Fruit fly (Drosophila melanogaster) whole organism, pupa: Measurements from ENCODE around the gene MED21.

ENCODE experiments used
- CG10348 ChIP-seq: fragments of 200-800 bp; sonication (Bioruptor generic); IDR thresholded peaks from 2 replicates; pipeline ENCODE4 v1.3.6; 2022; ENCODE audit warnings: missing biosample characterization, missing genetic modification characterization
- CG12605 ChIP-seq: fragments of 200-800 bp; sonication (Bioruptor generic); IDR thresholded peaks from 2 replicates; pipeline ENCODE4 v1.3.6; 2022; ENCODE audit warnings: missing biosample characterization, missing genetic modification characterization
- CG13204 ChIP-seq: fragments of 200-800 bp; sonication (Bioruptor generic); optimal IDR thresholded peaks from 2 replicates; lab custom pipeline; 2018; ENCODE audit warnings: missing biosample characterization, mild to moderate bottlenecking, missing genetic modification characterization, moderate library complexity
- CG14655 ChIP-seq: fragments of 200-800 bp; sonication (Bioruptor generic); optimal IDR thresholded peaks from 3 replicates; lab custom pipeline; 2017; ENCODE audit warnings: mild to moderate bottlenecking, missing biosample characterization, missing genetic modification reagents, missing genetic modification characterization
- CG15710 ChIP-seq: fragments of 200-800 bp; sonication (Bioruptor generic); optimal IDR thresholded peaks from 2 replicates; lab custom pipeline; 2018; ENCODE audit warnings: missing biosample characterization, mild to moderate bottlenecking, missing genetic modification characterization, moderate library complexity
- CG17806 ChIP-seq: fragments of 200-800 bp; sonication (Bioruptor generic); optimal IDR thresholded peaks from 2 replicates; lab custom pipeline; 2018; ENCODE audit warnings: missing biosample characterization, mild to moderate bottlenecking, missing genetic modification characterization, moderate library complexity
- CG32121 ChIP-seq: fragments of 200-800 bp; sonication (Bioruptor generic); IDR thresholded peaks from 2 replicates; pipeline ENCODE4 v1.3.6; 2022; ENCODE audit warnings: missing biosample characterization, missing genetic modification characterization
- CG34367 ChIP-seq: fragments of 200-800 bp; sonication (Bioruptor generic); optimal IDR thresholded peaks from 2 replicates; lab custom pipeline; 2018; ENCODE audit warnings: missing biosample characterization, mild to moderate bottlenecking, missing genetic modification characterization
- CG4496 ChIP-seq: fragments of 200-800 bp; sonication (Bioruptor generic); IDR thresholded peaks from 3 replicates; pipeline ENCODE4 v1.3.6; 2022; ENCODE audit warnings: missing biosample characterization, missing genetic modification characterization
- CG8159 ChIP-seq: fragments of 200-800 bp; sonication (Bioruptor generic); optimal IDR thresholded peaks from 3 replicates; lab custom pipeline; 2018; ENCODE audit warnings: missing biosample characterization, mild to moderate bottlenecking, missing genetic modification characterization, moderate library complexity
- CG8301 ChIP-seq: fragments of 200-800 bp; sonication (Bioruptor generic); optimal IDR thresholded peaks from 2 replicates; lab custom pipeline; 2018; ENCODE audit warnings: missing biosample characterization, mild to moderate bottlenecking, missing genetic modification characterization
- CG9948 ChIP-seq: fragments of 200-800 bp; sonication (Bioruptor generic); optimal IDR thresholded peaks from 2 replicates; lab custom pipeline; 2018; ENCODE audit warnings: missing biosample characterization, mild to moderate bottlenecking, missing genetic modification characterization, moderate library complexity
- D1 ChIP-seq: fragments of 200-800 bp; sonication (Bioruptor generic); optimal IDR thresholded peaks from 2 replicates; lab custom pipeline; 2018; ENCODE audit warnings: missing biosample characterization, mild to moderate bottlenecking, missing genetic modification characterization, moderate library complexity
- EcR ChIP-seq: fragments of 200-800 bp; sonication (Bioruptor generic); optimal IDR thresholded peaks from 3 replicates; lab custom pipeline; 2019; ENCODE audit warnings: missing biosample characterization, missing genetic modification characterization, mild to moderate bottlenecking, moderate library complexity, missing genetic modification reagents
- Ets98B ChIP-seq: fragments of 200-800 bp; sonication (Bioruptor generic); IDR thresholded peaks from 2 replicates; pipeline ENCODE4 v1.3.6; 2022; ENCODE audit warnings: missing biosample characterization, missing genetic modification characterization
- Pif1A ChIP-seq: fragments of 200-800 bp; sonication (Bioruptor generic); optimal IDR thresholded peaks from 3 replicates; lab custom pipeline; 2016; ENCODE audit warnings: missing biosample characterization, missing genetic modification characterization
- Pif1B ChIP-seq: fragments of 200-800 bp; sonication (Bioruptor generic); optimal IDR thresholded peaks from 3 replicates; lab custom pipeline; 2016; ENCODE audit warnings: missing biosample characterization, missing genetic modification characterization
- Snoo ChIP-seq: fragments of 200-800 bp; sonication (Bioruptor generic); optimal IDR thresholded peaks from 3 replicates; lab custom pipeline; 2017; ENCODE audit warnings: missing biosample characterization, mild to moderate bottlenecking, missing genetic modification characterization, inconsistent platforms
- fd96Ca ChIP-seq: fragments of 200-800 bp; sonication (Bioruptor generic); IDR thresholded peaks from 3 replicates; pipeline ENCODE4 v1.3.6; 2022; ENCODE audit warnings: missing biosample characterization, missing genetic modification characterization
- rn ChIP-seq: fragments of 200-800 bp; sonication (Bioruptor generic); IDR thresholded peaks from 2 replicates; pipeline ENCODE4 v1.3.6; 2022; ENCODE audit warnings: missing biosample characterization, missing genetic modification characterization

The MED21 gene

DNA sequence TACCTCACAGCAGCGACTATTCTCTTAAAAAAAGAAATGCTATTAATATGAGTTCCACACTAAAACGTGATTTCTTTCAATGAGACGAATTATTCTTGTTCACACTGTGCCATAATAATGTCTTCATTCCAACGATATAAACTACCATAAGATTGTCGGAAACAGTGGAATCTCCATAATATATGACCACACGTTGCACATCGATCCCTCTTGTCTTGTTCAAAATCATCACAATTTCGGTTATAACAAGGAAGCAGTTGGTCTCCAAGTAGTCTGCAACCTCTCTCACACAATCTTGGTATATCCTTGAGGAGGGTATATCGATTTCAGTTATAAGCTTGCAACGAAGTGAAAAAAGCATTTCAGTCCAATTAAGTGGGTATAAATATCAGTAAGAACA is at the start of gene MED21:
Gene MED21 (minus strand): TSS at position 48 of the 400 bp plus-strand sequence.
- TF ChIP-seq CG34367 (tag; lab: Kevin White, UChicago) (peak; percentile 34), CG14655 (GFP tag; lab: Kevin White, UChicago) (peak; percentile 10), D1 (tag; lab: Kevin White, UChicago) (peak; percentile 0), CG8159 (tag; lab: Kevin White, UChicago) (peak; percentile 21), CG15710 (peak; percentile 27), rn (GFP tag; lab: Robert Waterston, UW) (no peak), CG13204 (GFP tag; lab: Kevin White, UChicago) (no peak), Pif1A (GFP tag; lab: Kevin White, UChicago) (no peak)

DNA sequence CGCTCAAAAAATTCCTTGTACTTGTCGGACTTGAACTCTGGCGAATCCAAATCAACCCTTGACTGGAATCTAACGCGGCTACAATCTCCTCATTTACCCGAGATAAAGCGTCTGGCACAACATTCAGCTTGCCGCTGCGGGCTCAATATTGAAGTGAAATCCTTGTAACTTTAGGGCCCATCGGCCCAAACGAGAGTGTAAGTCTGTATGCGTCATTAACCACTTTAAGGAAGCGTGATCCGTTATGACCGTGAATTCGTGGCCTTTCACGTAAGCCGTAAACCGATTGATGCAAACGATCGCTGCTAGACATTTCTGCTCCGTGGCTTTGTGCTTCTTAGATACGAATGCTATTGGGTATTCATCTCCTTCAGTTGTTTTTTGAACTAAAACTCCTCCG is 34.5 kb upstream of the MED21 start:
- TF ChIP-seq rn (GFP tag; lab: Robert Waterston, UW): no peak
- TF ChIP-seq CG4496: no peak
- no peak for TF ChIP-seq CG34367 (tag; lab: Kevin White, UChicago)
- TF ChIP-seq Pif1A (GFP tag; lab: Kevin White, UChicago): no peak
- TF ChIP-seq CG14655 (GFP tag; lab: Kevin White, UChicago): no peak
- TF ChIP-seq CG17806 (tag; lab: Kevin White, UChicago): no peak
- TF ChIP-seq CG13204 (GFP tag; lab: Kevin White, UChicago): no peak
- no peak for TF ChIP-seq CG9948
- no peak for TF ChIP-seq fd96Ca (GFP tag; lab: Robert Waterston, UW)
- TF ChIP-seq D1 (tag; lab: Kevin White, UChicago): no peak

DNA sequence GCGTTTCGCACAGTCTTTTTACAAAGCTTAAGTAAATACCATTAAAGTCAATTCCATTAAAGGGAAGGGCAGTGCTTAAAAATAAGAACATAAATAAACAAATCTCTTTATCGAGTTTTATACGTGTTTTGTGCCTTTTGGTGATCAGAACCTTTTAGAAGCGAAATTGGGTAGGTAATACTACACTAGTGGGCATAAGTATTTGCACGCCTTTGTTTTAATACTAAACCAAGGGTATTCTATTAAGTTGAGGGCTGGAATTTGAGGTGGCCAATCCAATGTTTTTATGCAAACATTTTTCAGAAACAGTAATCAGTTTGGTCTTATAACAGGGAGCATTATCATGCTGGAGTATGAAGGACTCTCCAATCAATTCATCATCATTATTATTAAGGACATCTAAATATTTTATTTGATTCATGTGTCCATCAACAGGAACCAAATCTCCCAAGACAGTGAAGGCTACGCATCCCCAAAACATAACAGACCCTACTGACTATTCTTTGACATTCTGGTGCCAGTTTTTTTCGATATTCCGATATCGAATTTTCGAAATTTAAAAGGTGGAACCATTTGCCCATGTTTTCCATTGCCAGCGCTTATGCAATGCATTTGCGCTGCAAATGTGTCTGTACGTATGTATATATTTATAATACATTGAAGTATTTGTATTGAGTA is 5.6 kb upstream of the MED21 start:
- no peak for TF ChIP-seq D1 (tag; lab: Kevin White, UChicago)
- TF ChIP-seq CG4496: no peak
- no peak for TF ChIP-seq CG10348 (GFP tag; lab: Robert Waterston, UW)
- TF ChIP-seq Pif1A (GFP tag; lab: Kevin White, UChicago): no peak
- no peak for TF ChIP-seq fd96Ca (GFP tag; lab: Robert Waterston, UW)
- no peak for TF ChIP-seq CG32121 (GFP tag; lab: Robert Waterston, UW)
- TF ChIP-seq EcR (GFP tag; lab: Kevin White, UChicago): no peak
- no peak for TF ChIP-seq CG17806 (tag; lab: Kevin White, UChicago)
- TF ChIP-seq CG34367 (tag; lab: Kevin White, UChicago): no peak
- TF ChIP-seq, all 21 proteins: peak for 0

DNA sequence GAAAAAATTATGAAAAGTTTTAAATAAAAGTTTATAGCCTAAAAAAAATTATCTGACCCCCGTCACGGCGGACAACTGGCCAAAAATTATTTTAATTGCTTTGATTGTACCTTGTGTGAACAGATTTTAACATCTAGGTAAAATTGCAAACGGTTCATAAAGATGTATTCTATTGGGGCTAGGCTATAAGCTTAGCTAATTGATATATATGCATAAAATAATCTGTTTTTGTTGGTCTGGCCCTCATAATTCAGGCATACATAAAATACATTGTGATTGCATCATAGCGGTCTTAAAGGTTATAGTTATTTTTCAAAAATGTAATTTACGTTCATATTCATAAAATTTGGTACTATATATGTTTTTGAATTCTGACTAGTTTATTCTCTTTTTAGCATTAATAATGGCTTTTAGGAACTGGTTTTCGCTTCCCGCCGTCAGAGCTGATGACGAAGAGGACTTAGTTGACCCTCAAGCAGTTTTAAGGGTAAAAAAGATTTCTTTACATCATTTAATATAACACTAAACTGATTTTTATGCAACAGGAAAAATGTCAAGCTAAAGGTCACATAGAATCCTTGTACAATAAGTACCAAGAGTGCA is 4.9 kb upstream of the MED21 start, which contains the start of gene UQCR-11:
Gene UQCR-11 (plus strand): TSS at position 211 of the 603 bp plus-strand sequence.
- TF ChIP-seq CG9948 (no peak), CG15710 (no peak), Ets98B (GFP tag; lab: Robert Waterston, UW) (no peak), Pif1B (no peak), CG14655 (GFP tag; lab: Kevin White, UChicago) (peak; percentile 1), EcR (GFP tag; lab: Kevin White, UChicago) (no peak), CG32121 (GFP tag; lab: Robert Waterston, UW) (no peak), CG13204 (GFP tag; lab: Kevin White, UChicago) (no peak), CG34367 (tag; lab: Kevin White, UChicago) (no peak), CG8159 (tag; lab: Kevin White, UChicago) (peak; percentile 30)
- TF ChIP-seq, all 21 proteins: peak for 2

DNA sequence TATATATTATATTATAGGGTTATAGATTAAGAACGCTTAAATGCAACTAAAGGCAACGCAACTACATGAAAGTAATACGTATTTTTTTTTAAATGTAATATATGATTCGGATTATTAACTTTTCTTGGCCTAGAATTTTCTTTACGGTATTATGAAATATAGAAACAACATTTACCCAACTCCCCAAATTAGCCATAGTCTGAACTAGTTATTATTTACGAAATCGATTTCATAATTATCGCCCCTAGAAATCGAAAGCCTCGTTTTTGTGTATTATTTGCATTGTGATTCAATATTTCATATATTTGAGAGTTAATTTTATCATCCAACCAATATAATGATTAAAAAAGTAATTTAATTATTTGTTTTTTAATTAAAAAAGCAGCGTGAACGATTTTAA is 7.0 kb downstream of the MED21 start:
- TF ChIP-seq CG34367 (tag; lab: Kevin White, UChicago): no peak
- peak; percentile 27 for TF ChIP-seq CG8159 (tag; lab: Kevin White, UChicago)
- TF ChIP-seq CG14655 (GFP tag; lab: Kevin White, UChicago): no peak
- TF ChIP-seq, all 21 proteins: peak for 1

DNA sequence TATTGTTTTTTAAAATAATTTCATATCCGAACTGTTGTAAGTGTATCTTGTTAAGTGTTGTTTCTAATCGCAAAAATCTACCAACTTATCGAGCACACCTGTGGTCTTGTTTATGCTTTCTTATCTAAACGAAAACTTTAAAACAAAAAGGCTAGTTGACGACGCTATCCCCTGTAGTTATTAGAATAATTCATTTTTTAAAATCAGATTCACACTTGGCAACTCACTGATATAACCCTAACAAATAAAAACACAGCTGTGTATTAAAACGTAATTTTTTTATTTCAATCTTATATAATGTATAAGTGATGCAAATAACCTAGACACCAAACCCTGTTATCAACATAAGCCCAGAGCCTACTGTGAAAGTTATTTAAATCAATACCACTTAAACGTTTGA is 8.0 kb downstream of the MED21 start:
- TF ChIP-seq EcR (GFP tag; lab: Kevin White, UChicago): no peak
- TF ChIP-seq Ets98B (GFP tag; lab: Robert Waterston, UW): no peak
- TF ChIP-seq fd96Ca (GFP tag; lab: Robert Waterston, UW): no peak
- TF ChIP-seq CG12605 (GFP tag; lab: Robert Waterston, UW): no peak
- no peak for TF ChIP-seq CG4496
- TF ChIP-seq CG9948: no peak
- TF ChIP-seq D1 (tag; lab: Kevin White, UChicago): no peak
- TF ChIP-seq CG17806 (tag; lab: Kevin White, UChicago): no peak
- TF ChIP-seq CG14655 (GFP tag; lab: Kevin White, UChicago): no peak
- no peak for TF ChIP-seq Snoo (tag; lab: Kevin White, UChicago)
- TF ChIP-seq CG15710: no peak
- no peak for TF ChIP-seq CG10348 (GFP tag; lab: Robert Waterston, UW)
- TF ChIP-seq CG8301 (tag; lab: Kevin White, UChicago): no peak
- TF ChIP-seq CG34367 (tag; lab: Kevin White, UChicago): no peak
- TF ChIP-seq CG8159 (tag; lab: Kevin White, UChicago): no peak
- TF ChIP-seq Pif1B: no peak
